Worm (Caenorhabditis elegans): Measurements from ENCODE around the gene jmjd-1.2.

DNA sequence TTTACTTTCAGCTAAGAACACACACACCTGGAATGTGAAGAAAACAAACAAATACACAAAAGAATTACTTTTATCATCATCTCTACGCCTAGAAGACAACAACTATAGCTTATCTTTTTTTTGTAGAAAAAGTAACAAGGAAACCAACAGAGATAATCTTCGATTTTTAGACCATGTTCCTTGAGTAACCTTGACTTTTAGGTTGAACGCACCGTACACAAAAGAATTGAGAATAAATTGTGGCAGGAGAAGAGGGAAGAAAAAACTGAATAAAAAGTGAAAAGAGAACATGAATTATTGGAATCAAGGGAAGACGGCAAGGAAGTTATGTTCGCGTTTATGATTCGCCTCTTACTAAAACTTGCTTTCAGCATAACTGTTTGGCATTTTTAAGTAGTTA is 19.9 kb upstream of the jmjd-1.2 start:
- TF ChIP-seq nhr-237 (tag; optimal IDR thresholded peaks at IDR 0.05) (no peak), ama-1 (optimal IDR thresholded peaks at IDR 0.05) (no peak), elt-3 (tag; optimal IDR thresholded peaks at IDR 0.05) (no peak), pqm-1 (tag; optimal IDR thresholded peaks at IDR 0.05) (no peak), mdl-1 (tag; optimal IDR thresholded peaks at IDR 0.05) (no peak), nhr-23 (tag; optimal IDR thresholded peaks at IDR 0.05) (no peak), nhr-77 (tag; optimal IDR thresholded peaks at IDR 0.05) (no peak)
